Fruit fly (Drosophila melanogaster) Kc167 (cell line): ENCODE results near the gene sgg.

Source experiments
- Myc ChIP-seq: fragments of >200 bp; optimal IDR thresholded peaks from 2 replicates; lab custom pipeline; 2017; ENCODE audit warnings: missing external identifiers
- Sin3A ChIP-seq: fragments of >200 bp; optimal IDR thresholded peaks from 2 replicates; lab custom pipeline; 2018; ENCODE audit warnings: missing external identifiers
- h ChIP-seq: fragments of >200 bp; optimal IDR thresholded peaks from 3 replicates; lab custom pipeline; 2018; ENCODE audit warnings: missing external identifiers
- insv ChIP-seq: fragments of >200 bp; optimal IDR thresholded peaks from 3 replicates; lab custom pipeline; 2018; ENCODE audit warnings: missing external identifiers
- psq ChIP-seq: fragments of >200 bp; optimal IDR thresholded peaks from 2 replicates; lab custom pipeline; 2017; ENCODE audit warnings: missing external identifiers
- ttk ChIP-seq: sonication (Bioruptor generic); optimal IDR thresholded peaks from 2 replicates; lab custom pipeline; 2017; ENCODE audit warnings: missing external identifiers

The sgg gene

dm6 chrX:2683926-2684325, 50.2 kb downstream of the sgg start:
- TF ChIP-seq Myc = no peak
- no peak for TF ChIP-seq Sin3A (lab: Kevin White, UChicago)
- no peak for TF ChIP-seq insv (lab: Kevin White, UChicago)
- TF ChIP-seq ttk (lab: Kevin White, UChicago) = no peak
- no peak for TF ChIP-seq psq
- TF ChIP-seq h = no peak

dm6 chrX:2684442-2684841, 50.7 kb downstream of the sgg start:
- TF ChIP-seq ttk (lab: Kevin White, UChicago) (no peak), Myc (no peak), insv (lab: Kevin White, UChicago) (no peak), h (no peak), Sin3A (lab: Kevin White, UChicago) (no peak), psq (no peak)

dm6 chrX:2685022-2685421, 51.3 kb downstream of the sgg start:
- TF ChIP-seq insv (lab: Kevin White, UChicago) (no peak), psq (no peak), ttk (lab: Kevin White, UChicago) (no peak), h (no peak), Myc (no peak), Sin3A (lab: Kevin White, UChicago) (no peak)

dm6 chrX:2685580-2685979, 51.8 kb downstream of the sgg start, which contains the start of gene per:
Gene per (plus strand): TSS chrX:2685580.
- TF ChIP-seq Myc = no peak
- no peak for TF ChIP-seq h
- TF ChIP-seq insv (lab: Kevin White, UChicago) = no peak
- no peak for TF ChIP-seq Sin3A (lab: Kevin White, UChicago)
- TF ChIP-seq psq = no peak
- TF ChIP-seq ttk (lab: Kevin White, UChicago) = no peak

- no peak for TF ChIP-seq ttk (lab: Kevin White, UChicago)
- no peak for TF ChIP-seq Myc
- TF ChIP-seq insv (lab: Kevin White, UChicago) = no peak
- TF ChIP-seq h = no peak
- TF ChIP-seq Sin3A (lab: Kevin White, UChicago) = no peak
- TF ChIP-seq psq = no peak
Measured at dm6 chrX:2686930-2687329, 53.2 kb downstream of the sgg start.

- TF ChIP-seq Myc = no peak
- TF ChIP-seq Sin3A (lab: Kevin White, UChicago) = no peak
- TF ChIP-seq insv (lab: Kevin White, UChicago) = no peak
- TF ChIP-seq psq = no peak
- TF ChIP-seq h = no peak
- no peak for TF ChIP-seq ttk (lab: Kevin White, UChicago)
Measured at dm6 chrX:2690376-2690775, 56.6 kb downstream of the sgg start.

dm6 chrX:2693786-2694185, 60.0 kb downstream of the sgg start, which contains the start of gene dyw:
Gene dyw (minus strand): TSS chrX:2693886.
- no peak for TF ChIP-seq Myc
- TF ChIP-seq insv (lab: Kevin White, UChicago) = no peak
- TF ChIP-seq Sin3A (lab: Kevin White, UChicago) = no peak
- TF ChIP-seq psq = no peak
- no peak for TF ChIP-seq ttk (lab: Kevin White, UChicago)

- TF ChIP-seq ttk (lab: Kevin White, UChicago) = no peak
- TF ChIP-seq psq = no peak
- TF ChIP-seq Sin3A (lab: Kevin White, UChicago) = no peak
- TF ChIP-seq Myc = no peak
- no peak for TF ChIP-seq h
- no peak for TF ChIP-seq insv (lab: Kevin White, UChicago)
Measured at dm6 chrX:2698064-2698894, 64.5 kb downstream of the sgg start, which contains the start of the genes Spg7 and Lint-O. Gene Spg7 (minus strand): TSS chrX:2698211. Gene Lint-O (plus strand): TSS chrX:2698701.

- no peak for TF ChIP-seq Sin3A (lab: Kevin White, UChicago)
- no peak for TF ChIP-seq Myc
- TF ChIP-seq insv (lab: Kevin White, UChicago) = no peak
- no peak for TF ChIP-seq h
- no peak for TF ChIP-seq psq
- no peak for TF ChIP-seq ttk (lab: Kevin White, UChicago)
Measured at dm6 chrX:2703693-2704092, 69.9 kb downstream of the sgg start, which contains the start of gene Ugalt. Gene Ugalt (minus strand): TSS chrX:2703852.

- TF ChIP-seq h (no peak), insv (lab: Kevin White, UChicago) (no peak), Sin3A (lab: Kevin White, UChicago) (no peak), ttk (lab: Kevin White, UChicago) (no peak), Myc (no peak), psq (no peak)
Measured at dm6 chrX:2704134-2704773, 70.5 kb downstream of the sgg start, which contains the start of gene eIF2Bbeta. Gene eIF2Bbeta (plus strand): TSS chrX:2704571.

- TF ChIP-seq Myc = no peak
- no peak for TF ChIP-seq Sin3A (lab: Kevin White, UChicago)
- no peak for TF ChIP-seq psq
- TF ChIP-seq h = no peak
- TF ChIP-seq insv (lab: Kevin White, UChicago) = no peak
- TF ChIP-seq ttk (lab: Kevin White, UChicago) = no peak
Measured at dm6 chrX:2707377-2708090, 73.8 kb downstream of the sgg start, which contains the start of gene CG2680. Gene CG2680 (minus strand): TSS chrX:2707427.
